Fruit fly (Drosophila melanogaster) whole organism, embryonic: ENCODE results near the gene tay.

Source experiments
- Asciz ChIP-seq: fragments of 200-800 bp; sonication (Bioruptor generic); optimal IDR thresholded peaks from 2 replicates; lab custom pipeline; 2017; ENCODE audit warnings: missing biosample characterization, mild to moderate bottlenecking, missing genetic modification characterization, missing genetic modification reagents
- Blimp-1 ChIP-seq: fragments of 200-800 bp; sonication (Bioruptor generic); optimal IDR thresholded peaks from 3 replicates; lab custom pipeline; 2018; ENCODE audit warnings: missing biosample characterization, missing genetic modification characterization, mild to moderate bottlenecking, moderate library complexity, missing genetic modification reagents
- Bteb2 ChIP-seq: fragments of 200-800 bp; sonication (Bioruptor generic); optimal IDR thresholded peaks from 2 replicates; lab custom pipeline; 2016; ENCODE audit warnings: missing biosample characterization, missing genetic modification characterization
- CG10209 ChIP-seq: fragments of 200-800 bp; sonication (Bioruptor generic); optimal IDR thresholded peaks from 3 replicates; lab custom pipeline; 2017; ENCODE audit warnings: missing biosample characterization, mild to moderate bottlenecking, missing genetic modification characterization, missing genetic modification reagents
- CG10267 ChIP-seq: fragments of 200-800 bp; sonication (Bioruptor generic); optimal IDR thresholded peaks from 2 replicates; lab custom pipeline; 2018; ENCODE audit warnings: missing biosample characterization, mild to moderate bottlenecking, missing genetic modification characterization, moderate library complexity
- CG11560 ChIP-seq: fragments of 200-800 bp; sonication (Bioruptor generic); IDR thresholded peaks from 3 replicates; pipeline ENCODE4 v1.3.6; 2022; ENCODE audit warnings: missing biosample characterization, missing genetic modification characterization
- CG11695 ChIP-seq: fragments of 200-800 bp; sonication (Bioruptor generic); IDR thresholded peaks from 3 replicates; pipeline ENCODE4 v1.3.6; 2022; ENCODE audit warnings: missing biosample characterization, missing genetic modification characterization
- CG12391 ChIP-seq: fragments of 200-800 bp; sonication (Bioruptor generic); optimal IDR thresholded peaks from 3 replicates; lab custom pipeline; 2018; ENCODE audit warnings: missing biosample characterization, mild to moderate bottlenecking, missing genetic modification characterization, moderate library complexity
- CG13424 ChIP-seq: fragments of 200-800 bp; sonication (Bioruptor generic); optimal IDR thresholded peaks from 2 replicates; lab custom pipeline; 2019; ENCODE audit warnings: missing biosample characterization, mild to moderate bottlenecking, missing genetic modification characterization, moderate library complexity
- CG13775 ChIP-seq: fragments of 200-800 bp; sonication (Bioruptor generic); optimal IDR thresholded peaks from 3 replicates; lab custom pipeline; 2017; ENCODE audit warnings: missing biosample characterization, mild to moderate bottlenecking, missing genetic modification characterization
- CG15514 ChIP-seq: fragments of 200-800 bp; sonication (Bioruptor generic); optimal IDR thresholded peaks from 3 replicates; lab custom pipeline; 2017; ENCODE audit warnings: missing biosample characterization, missing genetic modification characterization, mild to moderate bottlenecking, moderate library complexity, missing genetic modification reagents
- CG17359 ChIP-seq: fragments of 200-800 bp; sonication (Bioruptor generic); optimal IDR thresholded peaks from 3 replicates; lab custom pipeline; 2018; ENCODE audit warnings: missing biosample characterization, mild to moderate bottlenecking, missing genetic modification characterization, moderate library complexity
- CG2129 ChIP-seq: fragments of 200-800 bp; sonication (Bioruptor generic); IDR thresholded peaks from 2 replicates; pipeline ENCODE4 v1.3.6; 2022; ENCODE audit warnings: missing biosample characterization, missing genetic modification characterization; ENCODE audit not compliant: partially characterized antibody
- CG2712 ChIP-seq: fragments of 200-800 bp; optimal IDR thresholded peaks from 3 replicates; lab custom pipeline; 2019; ENCODE audit warnings: missing biosample characterization, mild to moderate bottlenecking, missing genetic modification characterization, moderate library complexity
- CG34224 ChIP-seq: fragments of 200-800 bp; sonication (Bioruptor generic); IDR thresholded peaks from 3 replicates; pipeline ENCODE4 v1.3.6; 2022; ENCODE audit warnings: missing biosample characterization, missing genetic modification characterization; ENCODE audit not compliant: partially characterized antibody
- CG34376 ChIP-seq: fragments of 200-800 bp; sonication (Bioruptor generic); optimal IDR thresholded peaks from 2 replicates; lab custom pipeline; 2018; ENCODE audit warnings: missing biosample characterization, mild to moderate bottlenecking, missing genetic modification characterization
- CG42726 ChIP-seq: fragments of 200-800 bp; sonication (Bioruptor generic); IDR thresholded peaks from 2 replicates; pipeline ENCODE4 v1.3.6; 2022; ENCODE audit warnings: missing biosample characterization, missing genetic modification characterization; ENCODE audit not compliant: partially characterized antibody
- CG6765 ChIP-seq: fragments of 200-800 bp; sonication (Bioruptor generic); optimal IDR thresholded peaks from 3 replicates; lab custom pipeline; 2017; ENCODE audit warnings: missing biosample characterization, mild to moderate bottlenecking, missing genetic modification characterization
- CG6813 ChIP-seq: fragments of 200-800 bp; sonication (Bioruptor generic); optimal IDR thresholded peaks from 2 replicates; lab custom pipeline; 2017; ENCODE audit warnings: missing biosample characterization, missing genetic modification characterization, mild to moderate bottlenecking, moderate library complexity, missing genetic modification reagents
- CG7271 ChIP-seq: fragments of 200-800 bp; sonication (Bioruptor generic); optimal IDR thresholded peaks from 2 replicates; lab custom pipeline; 2018; ENCODE audit warnings: missing biosample characterization, mild to moderate bottlenecking, missing genetic modification characterization, moderate library complexity
- CrebB ChIP-seq: fragments of 200-800 bp; sonication (Bioruptor generic); optimal IDR thresholded peaks from 3 replicates; lab custom pipeline; 2018; ENCODE audit warnings: missing biosample characterization, mild to moderate bottlenecking, missing genetic modification characterization
- Fer1 ChIP-seq: fragments of 200-800 bp; sonication (Bioruptor generic); optimal IDR thresholded peaks from 2 replicates; lab custom pipeline; 2017; ENCODE audit warnings: missing biosample characterization, mild to moderate bottlenecking, missing genetic modification characterization
- HLH4C ChIP-seq: fragments of 200-800 bp; sonication (Bioruptor generic); IDR thresholded peaks from 3 replicates; pipeline ENCODE4 v1.3.6; 2022; ENCODE audit warnings: missing biosample characterization, missing genetic modification characterization; ENCODE audit not compliant: partially characterized antibody
- Mad ChIP-seq: fragments of 200-800 bp; sonication (Bioruptor generic); optimal IDR thresholded peaks from 2 replicates; lab custom pipeline; 2016; ENCODE audit warnings: missing biosample characterization, missing genetic modification characterization
- Mes4 ChIP-seq: fragments of 200-800 bp; sonication (Bioruptor generic); optimal IDR thresholded peaks from 2 replicates; lab custom pipeline; 2016; ENCODE audit warnings: missing biosample characterization, missing genetic modification characterization
- Pdp1 ChIP-seq, 2 experiments: fragments of 200-800 bp; sonication (Bioruptor generic); optimal IDR thresholded peaks; 3 replicates each; lab custom pipeline; 2016; ENCODE audit warnings: missing biosample characterization in 2 of 2, missing genetic modification characterization in 2 of 2, mild to moderate bottlenecking in 1 of 2, moderate library complexity in 1 of 2
- Sin3A ChIP-seq: fragments of >200 bp; optimal IDR thresholded peaks from 2 replicates; lab custom pipeline; 2018
- abd-A ChIP-seq: fragments of 200-800 bp; sonication (Bioruptor generic); optimal IDR thresholded peaks from 3 replicates; lab custom pipeline; 2019; ENCODE audit warnings: missing biosample characterization, mild to moderate bottlenecking, missing genetic modification characterization, moderate library complexity
- amos ChIP-seq: fragments of 200-800 bp; sonication (Bioruptor generic); IDR thresholded peaks from 2 replicates; pipeline ENCODE4 v1.3.6; 2022; ENCODE audit warnings: missing biosample characterization, missing genetic modification characterization; ENCODE audit not compliant: partially characterized antibody
- ase ChIP-seq: fragments of 200-800 bp; sonication (Bioruptor generic); IDR thresholded peaks from 3 replicates; pipeline ENCODE4 v1.3.6; 2022; ENCODE audit warnings: missing biosample characterization, missing genetic modification characterization
- az2 ChIP-seq: fragments of 200-800 bp; sonication (Bioruptor generic); optimal IDR thresholded peaks from 3 replicates; lab custom pipeline; 2016; ENCODE audit warnings: missing biosample characterization, missing genetic modification characterization
- caup ChIP-seq: fragments of 200-800 bp; sonication (Bioruptor generic); optimal IDR thresholded peaks from 3 replicates; lab custom pipeline; 2017; ENCODE audit warnings: missing biosample characterization, mild to moderate bottlenecking, missing genetic modification characterization, moderate library complexity; ENCODE audit not compliant: severe bottlenecking
- dati ChIP-seq: fragments of 200-800 bp; sonication (Bioruptor generic); IDR thresholded peaks from 2 replicates; pipeline ENCODE4 v1.3.6; 2022; ENCODE audit warnings: missing biosample characterization, missing genetic modification characterization
- fd3F ChIP-seq: fragments of 200-800 bp; sonication (Bioruptor generic); optimal IDR thresholded peaks from 2 replicates; lab custom pipeline; 2018; ENCODE audit warnings: missing biosample characterization, mild to moderate bottlenecking, missing genetic modification characterization, moderate library complexity
- gcm ChIP-seq: fragments of 200-800 bp; sonication (Bioruptor generic); optimal IDR thresholded peaks from 2 replicates; lab custom pipeline; 2019; ENCODE audit warnings: missing biosample characterization, mild to moderate bottlenecking, missing genetic modification characterization, moderate library complexity
- jumu ChIP-seq: fragments of 200-800 bp; sonication (Bioruptor generic); optimal IDR thresholded peaks from 3 replicates; lab custom pipeline; 2016; ENCODE audit warnings: missing biosample characterization, missing genetic modification characterization
- lab ChIP-seq: fragments of 200-800 bp; sonication (Bioruptor generic); optimal IDR thresholded peaks from 3 replicates; lab custom pipeline; 2017; ENCODE audit warnings: missing biosample characterization, missing genetic modification characterization, mild to moderate bottlenecking, moderate library complexity, missing genetic modification reagents
- lbe ChIP-seq: fragments of 200-800 bp; sonication (Bioruptor generic); optimal IDR thresholded peaks from 2 replicates; lab custom pipeline; 2016; ENCODE audit warnings: missing biosample characterization, mild to moderate bottlenecking, missing genetic modification characterization
- maf-S ChIP-seq: fragments of 200-800 bp; sonication (Bioruptor generic); optimal IDR thresholded peaks from 2 replicates; lab custom pipeline; 2016; ENCODE audit warnings: missing biosample characterization, missing genetic modification characterization
- org-1 ChIP-seq: fragments of 200-800 bp; sonication (Bioruptor generic); optimal IDR thresholded peaks from 2 replicates; lab custom pipeline; 2017; ENCODE audit warnings: missing biosample characterization, missing genetic modification characterization
- p53 ChIP-seq: fragments of 200-800 bp; sonication (Bioruptor generic); optimal IDR thresholded peaks from 2 replicates; lab custom pipeline; 2016; ENCODE audit warnings: missing biosample characterization, missing genetic modification characterization
- peb ChIP-seq: fragments of 200-800 bp; sonication (Bioruptor generic); IDR thresholded peaks from 2 replicates; pipeline ENCODE4 v1.3.6; 2022; ENCODE audit warnings: missing biosample characterization, missing genetic modification characterization
- pfk ChIP-seq: fragments of 200-800 bp; sonication (Bioruptor generic); optimal IDR thresholded peaks from 2 replicates; lab custom pipeline; 2018; ENCODE audit warnings: missing biosample characterization, mild to moderate bottlenecking, missing genetic modification characterization, moderate library complexity
- phol ChIP-seq: fragments of 200-800 bp; sonication (Bioruptor generic); optimal IDR thresholded peaks from 3 replicates; lab custom pipeline; 2018; ENCODE audit warnings: missing biosample characterization, mild to moderate bottlenecking, missing genetic modification characterization, moderate library complexity
- seq ChIP-seq: fragments of 200-800 bp; sonication (Bioruptor generic); IDR thresholded peaks from 2 replicates; pipeline ENCODE4 v1.3.6; 2022; ENCODE audit warnings: missing biosample characterization, missing genetic modification characterization
- sr ChIP-seq: fragments of 200-800 bp; sonication (Bioruptor generic); IDR thresholded peaks from 3 replicates; pipeline ENCODE4 v1.3.6; 2022; ENCODE audit warnings: missing biosample characterization, missing genetic modification characterization

The tay gene

DNA sequence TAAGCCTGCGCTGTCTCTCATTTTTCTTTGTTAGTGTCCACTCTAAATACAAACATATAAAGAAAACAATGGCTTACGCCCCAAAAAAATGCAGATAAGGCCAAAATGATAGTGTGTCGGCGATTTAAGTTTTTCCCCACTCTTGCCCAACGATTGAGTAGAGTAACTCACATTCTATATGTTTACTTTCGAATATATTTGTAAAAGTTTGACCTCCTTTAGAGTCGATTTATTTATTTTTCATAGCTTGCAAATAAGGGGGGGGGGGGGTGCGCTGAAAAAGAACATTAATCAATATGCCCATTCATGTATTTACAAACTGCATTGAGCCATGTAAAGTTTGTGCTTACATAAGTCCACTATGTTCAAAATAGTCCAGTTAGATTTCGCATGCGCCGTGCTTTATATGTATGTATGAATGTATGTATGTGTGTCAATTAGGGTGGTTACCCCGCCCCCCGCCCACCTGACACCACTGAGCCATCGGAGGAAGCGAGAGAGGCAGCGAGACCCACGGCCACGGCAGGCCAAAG lies 6.7 kb upstream of the tay start (continued):
- peak; percentile 25 for TF ChIP-seq org-1
- peak; percentile 1 for TF ChIP-seq CG6765 (GFP tag; lab: Kevin White, UChicago)
- TF ChIP-seq CG17359 (tag; lab: Kevin White, UChicago): peak; percentile 33
- TF ChIP-seq CG13775: no peak
- TF ChIP-seq fd3F (GFP tag; lab: Kevin White, UChicago): no peak
- peak; percentile 50 for TF ChIP-seq Asciz
- TF ChIP-seq, all 482 proteins: peak for 17

DNA sequence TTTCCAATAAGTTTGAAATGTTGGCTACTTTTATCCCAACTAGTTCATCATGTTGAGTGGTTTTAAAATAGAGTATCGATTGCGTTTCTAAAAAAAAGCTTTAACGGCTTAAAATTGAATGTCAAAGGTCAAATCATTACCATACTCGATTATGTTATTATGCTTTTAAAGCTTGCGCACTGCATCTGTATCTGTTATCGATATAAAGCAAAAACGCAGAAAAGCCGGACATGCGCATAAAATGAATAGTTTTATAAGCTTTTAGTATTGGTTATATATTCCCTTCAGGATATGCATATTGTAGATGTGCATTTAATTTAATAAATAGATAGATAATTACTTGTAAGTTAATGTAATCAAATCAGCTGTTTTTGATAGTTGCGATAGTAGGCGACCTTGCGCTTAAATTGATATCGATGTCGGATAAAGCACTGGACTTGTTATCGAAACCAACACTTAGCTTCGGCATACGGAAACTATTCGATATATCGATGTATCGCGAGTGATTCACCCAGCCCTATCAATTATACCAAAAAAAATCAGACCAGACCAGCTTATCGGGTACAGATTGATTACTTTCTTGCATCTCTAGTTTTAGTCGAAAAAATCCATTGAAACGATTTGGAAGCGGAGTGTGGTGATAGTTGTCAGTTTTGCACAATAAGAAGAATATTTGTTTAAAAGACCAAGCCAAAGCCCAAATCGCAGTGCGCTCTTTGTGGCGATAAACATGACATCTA lies 4.7 kb upstream of the tay start, which contains the start of gene shi:
shi (plus strand) TSS at position 511 of the 740 bp plus-strand sequence.
- TF ChIP-seq CG11560 (tag; lab: Robert Waterston, UW): peak; percentile 95
- TF ChIP-seq org-1: no peak
- peak; percentile 46 for TF ChIP-seq CG2712 (tag; lab: Kevin White, UChicago)
- TF ChIP-seq seq (GFP tag; lab: Robert Waterston, UW): no peak
- no peak for TF ChIP-seq az2 (GFP tag; lab: Kevin White, UChicago)
- no peak for TF ChIP-seq CG11695 (GFP tag; lab: Robert Waterston, UW)
- TF ChIP-seq lbe (GFP tag; lab: Kevin White, UChicago): no peak
- TF ChIP-seq pfk (GFP tag; lab: Kevin White, UChicago): peak; percentile 67
- TF ChIP-seq CG6813 (GFP tag; lab: Kevin White, UChicago): no peak
- peak; percentile 99 for TF ChIP-seq amos (GFP tag; lab: Robert Waterston, UW)
- peak in 1 of 2 experiments; percentile 8 for TF ChIP-seq Pdp1 (GFP tag; optimal IDR thresholded peaks at IDR 0.05; lab: Kevin White, UChicago)
- no peak for TF ChIP-seq Fer1
- TF ChIP-seq Mes4: no peak
- no peak for TF ChIP-seq dati (GFP tag; lab: Robert Waterston, UW)
- TF ChIP-seq CG7271 (tag; lab: Kevin White, UChicago): no peak
- TF ChIP-seq CG2129 (GFP tag; lab: Robert Waterston, UW): peak; percentile 83
- no peak for TF ChIP-seq peb (GFP tag; lab: Robert Waterston, UW)
- TF ChIP-seq Blimp-1: no peak
- TF ChIP-seq jumu (GFP tag; lab: Kevin White, UChicago): peak; percentile 0
- TF ChIP-seq sr: no peak
- no peak for TF ChIP-seq gcm (GFP tag; lab: Kevin White, UChicago)
- peak; percentile 98 for TF ChIP-seq CG42726 (GFP tag; lab: Robert Waterston, UW)
- TF ChIP-seq CrebB (tag; lab: Kevin White, UChicago): peak; percentile 32
- TF ChIP-seq CG15514 (GFP tag; lab: Kevin White, UChicago): peak; percentile 60
- peak; percentile 99 for TF ChIP-seq HLH4C (GFP tag; lab: Robert Waterston, UW)
- peak; percentile 83 for TF ChIP-seq abd-A (tag; lab: Kevin White, UChicago)
- TF ChIP-seq lab (GFP tag; lab: Kevin White, UChicago): peak; percentile 15
- no peak for TF ChIP-seq maf-S
- TF ChIP-seq phol (tag; lab: Kevin White, UChicago): peak; percentile 44
- TF ChIP-seq CG12391 (tag; lab: Kevin White, UChicago): peak; percentile 50
- no peak for TF ChIP-seq ase
- TF ChIP-seq caup (GFP tag; lab: Kevin White, UChicago): peak; percentile 51
- peak; percentile 52 for TF ChIP-seq Sin3A (lab: Kevin White, UChicago)
- peak; percentile 98 for TF ChIP-seq CG34224 (GFP tag; lab: Robert Waterston, UW)
- TF ChIP-seq CG10209 (GFP tag; lab: Kevin White, UChicago): no peak
- no peak for TF ChIP-seq Bteb2 (GFP tag; lab: Kevin White, UChicago)
- TF ChIP-seq CG10267: peak; percentile 70
- no peak for TF ChIP-seq p53 (GFP tag; lab: Kevin White, UChicago)
- TF ChIP-seq CG13424 (tag; lab: Kevin White, UChicago): peak; percentile 12
- no peak for TF ChIP-seq Mad
- peak; percentile 80 for TF ChIP-seq CG34376
